Worm (Caenorhabditis elegans) whole organism, L1 larva: Measurements from ENCODE around the gene C33F10.4.

Experiments
- C04F5.9 ChIP-seq: sonication (generic microtip); optimal IDR thresholded peaks from 2 replicates; lab custom pipeline; 2016; ENCODE audit warnings: missing genetic modification characterization, missing compliant biosample characterization
- F16B12.6 ChIP-seq: fragments of 150-350 bp; optimal IDR thresholded peaks from 2 replicates; lab custom pipeline; 2014; ENCODE audit warnings: missing biosample characterization, missing genetic modification characterization
- aha-1 ChIP-seq: fragments of 150-350 bp; optimal IDR thresholded peaks from 2 replicates; lab custom pipeline; 2014; ENCODE audit warnings: missing biosample characterization, missing genetic modification characterization
- ama-1 ChIP-seq: fragments of 150-350 bp; optimal IDR thresholded peaks from 2 replicates; lab custom pipeline; 2014
- fkh-10 ChIP-seq: sonication (generic microtip); optimal IDR thresholded peaks from 2 replicates; lab custom pipeline; 2017; ENCODE audit warnings: missing biosample characterization, missing genetic modification reagents, missing genetic modification characterization
- jun-1 ChIP-seq: fragments of 150-350 bp; optimal IDR thresholded peaks from 2 replicates; lab custom pipeline; 2014; ENCODE audit warnings: missing biosample characterization, missing genetic modification reagents, missing genetic modification characterization
- lin-39 ChIP-seq: fragments of 150-350 bp; optimal IDR thresholded peaks from 2 replicates; lab custom pipeline; 2014; ENCODE audit warnings: missing biosample characterization, missing genetic modification reagents, missing genetic modification characterization
- nhr-12 ChIP-seq: sonication (generic microtip); optimal IDR thresholded peaks from 2 replicates; lab custom pipeline; 2017; ENCODE audit warnings: missing biosample characterization, missing genetic modification characterization
- nhr-19 ChIP-seq: fragments of 200-800 bp; sonication (Bioruptor generic); conservative IDR thresholded peaks from 2 replicates; pipeline ENCODE4 v1.3.6; 2022; ENCODE audit warnings: missing genetic modification characterization, missing compliant biosample characterization
- nhr-28 ChIP-seq: fragments of 150-350 bp; optimal IDR thresholded peaks from 2 replicates; lab custom pipeline; 2014; ENCODE audit warnings: missing biosample characterization, missing genetic modification characterization
- nhr-77 ChIP-seq: fragments of 150-350 bp; optimal IDR thresholded peaks from 2 replicates; lab custom pipeline; 2014; ENCODE audit warnings: missing biosample characterization, missing genetic modification characterization
- rnt-1 ChIP-seq: sonication (generic microtip); optimal IDR thresholded peaks from 2 replicates; lab custom pipeline; 2016; ENCODE audit warnings: mild to moderate bottlenecking, missing genetic modification characterization, moderate library complexity, missing compliant biosample characterization
- unc-62 ChIP-seq: fragments of 150-350 bp; optimal IDR thresholded peaks from 2 replicates; lab custom pipeline; 2014; ENCODE audit warnings: missing biosample characterization, missing genetic modification reagents, missing genetic modification characterization
- ztf-11 ChIP-seq, 2 experiments: sonication (generic microtip); optimal IDR thresholded peaks; 2 replicates each; lab custom pipeline; 2016 to 2017; ENCODE audit warnings: missing genetic modification characterization in 2 of 2, missing biosample characterization in 1 of 2, missing compliant biosample characterization in 1 of 2

- TF ChIP-seq F16B12.6 (tag; lab: Kevin White, UChicago), result no peak
- TF ChIP-seq nhr-19 (GFP tag; lab: Robert Waterston, UW), result no peak
- TF ChIP-seq rnt-1 (tag; lab: Kevin White, UChicago), result no peak
- TF ChIP-seq ama-1, result no peak
- no peak for TF ChIP-seq nhr-77 (tag; lab: Kevin White, UChicago)
- TF ChIP-seq unc-62, result no peak
- TF ChIP-seq nhr-28, result no peak
- TF ChIP-seq jun-1 (tag; lab: Kevin White, UChicago), result no peak
- no peak for TF ChIP-seq lin-39
- TF ChIP-seq ztf-11 (tag; optimal IDR thresholded peaks at IDR 0.05; lab: Kevin White, UChicago), result no peak
- no peak for TF ChIP-seq nhr-12
- TF ChIP-seq aha-1 (tag; lab: Kevin White, UChicago), result no peak
- no peak for TF ChIP-seq C04F5.9 (tag; lab: Kevin White, UChicago)
- no peak for TF ChIP-seq fkh-10 (GFP tag; lab: Kevin White, UChicago)
Observed at ce11 chrII:4753133-4753532, 42.4 kb upstream of the C33F10.4 start, which contains the start of gene C27D9.1.
